Worm (Caenorhabditis elegans) whole organism, L3 larva: ENCODE results near the gene mel-11.

Source experiments
- ceh-28 ChIP-seq: fragments of 150-350 bp; optimal IDR thresholded peaks from 2 replicates; lab custom pipeline; 2014; ENCODE audit warnings: missing biosample characterization, missing genetic modification reagents, missing genetic modification characterization
- ceh-82 ChIP-seq: fragments of 150-350 bp; optimal IDR thresholded peaks from 2 replicates; lab custom pipeline; 2014; ENCODE audit warnings: missing biosample characterization, missing genetic modification characterization
- lin-39 ChIP-seq: fragments of 150-350 bp; optimal IDR thresholded peaks from 2 replicates; lab custom pipeline; 2018; ENCODE audit warnings: missing biosample characterization, missing genetic modification reagents, missing genetic modification characterization
- mdl-1 ChIP-seq: fragments of 150-350 bp; optimal IDR thresholded peaks from 2 replicates; lab custom pipeline; 2014; ENCODE audit warnings: missing biosample characterization, missing genetic modification characterization
- nhr-237 ChIP-seq: fragments of 150-350 bp; optimal IDR thresholded peaks from 2 replicates; lab custom pipeline; 2014; ENCODE audit warnings: missing biosample characterization, missing genetic modification characterization
- nhr-77 ChIP-seq: fragments of 150-350 bp; optimal IDR thresholded peaks from 2 replicates; lab custom pipeline; 2014; ENCODE audit warnings: missing biosample characterization, missing genetic modification characterization

ce11 chrII:9338859-9339258, 19.5 kb upstream of the mel-11 start, which contains the start of gene ttll-12:
- TF ChIP-seq ceh-82 (tag; lab: Kevin White, UChicago), result no peak
- no peak for TF ChIP-seq nhr-237 (tag; lab: Kevin White, UChicago)
- no peak for TF ChIP-seq nhr-77 (tag; lab: Kevin White, UChicago)
- TF ChIP-seq lin-39 (tag; lab: Kevin White, UChicago), result no peak
- TF ChIP-seq ceh-28 (tag; lab: Kevin White, UChicago), result no peak
- TF ChIP-seq mdl-1, result no peak
